Worm (Caenorhabditis elegans): Measurements from ENCODE around the gene his-74.

DNA sequence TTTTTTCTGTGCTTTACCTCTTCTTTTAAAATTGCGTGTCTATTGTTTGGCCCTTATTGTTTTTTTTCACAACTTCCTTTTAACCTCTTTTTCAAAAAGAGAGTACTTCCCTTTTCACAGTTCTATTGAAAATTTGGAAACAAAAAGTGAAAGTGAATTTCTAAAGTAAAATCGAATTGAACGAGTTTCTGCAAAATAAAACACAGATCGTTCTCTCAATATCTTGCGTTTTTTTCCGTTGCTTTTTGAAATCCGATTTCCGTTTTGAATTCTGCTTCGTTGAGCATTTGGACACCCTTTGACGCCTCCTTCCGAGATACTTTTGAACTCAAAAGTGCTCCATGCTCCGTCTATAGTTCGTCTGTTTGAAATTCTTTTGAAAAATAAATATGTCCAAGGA lies 16.2 kb upstream of the his-74 start:
- TF ChIP-seq unc-39 (tag; optimal IDR thresholded peaks at IDR 0.05) (no peak), mep-1 (tag; optimal IDR thresholded peaks at IDR 0.05) (no peak), ztf-11 (tag; optimal IDR thresholded peaks at IDR 0.05) (no peak), ces-1 (GFP tag; optimal IDR thresholded peaks at IDR 0.05) (no peak), nhr-237 (tag; optimal IDR thresholded peaks at IDR 0.05) (no peak), elt-3 (tag; optimal IDR thresholded peaks at IDR 0.05) (no peak), snpc-4 (tag; optimal IDR thresholded peaks at IDR 0.05) (no peak), elt-1 (tag; optimal IDR thresholded peaks at IDR 0.05; ENCODE audit: borderline replicate concordance, insufficient read depth) (no peak), lin-13 (tag; optimal IDR thresholded peaks at IDR 0.05) (no peak)
